Worm (Caenorhabditis elegans) whole organism, midembryonic: ENCODE results near the gene ZK813.4.

Experiments
- ztf-23 ChIP-seq: fragments of 200-800 bp; sonication (Bioruptor generic); IDR thresholded peaks from 2 replicates; pipeline ENCODE4 v1.3.6; 2022; ENCODE audit warnings: missing genetic modification reagents, missing genetic modification characterization, missing compliant biosample characterization
- ztf-29 ChIP-seq: fragments of 200-800 bp; sonication (Bioruptor generic); IDR thresholded peaks from 2 replicates; pipeline ENCODE4 v1.3.6; 2022; ENCODE audit warnings: missing genetic modification reagents, missing genetic modification characterization, missing compliant biosample characterization

DNA sequence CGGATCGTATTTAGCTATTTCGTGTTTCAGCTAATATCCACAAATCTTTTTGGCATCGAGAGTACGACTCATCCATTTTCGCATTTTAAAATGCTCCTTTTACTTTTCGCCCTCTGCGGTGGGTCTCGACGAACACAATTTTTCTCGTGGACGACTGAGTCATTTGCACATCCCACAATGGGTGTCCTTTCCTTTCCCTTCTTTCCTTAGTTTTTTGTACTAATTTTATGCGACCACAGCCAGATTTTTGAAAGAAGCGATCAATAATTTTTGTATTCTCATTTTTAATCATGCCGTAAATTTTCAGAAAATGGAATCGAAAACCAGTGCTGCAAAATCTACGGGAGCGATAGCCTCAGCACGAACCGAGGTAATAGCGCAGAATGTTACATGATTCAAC lies 28.2 kb downstream of the ZK813.4 start, which contains the start of gene C04F6.9:
- TF ChIP-seq ztf-23 (GFP tag; lab: Robert Waterston, UW) (no peak), ztf-29 (GFP tag; lab: Robert Waterston, UW) (no peak)
